Fruit fly (Drosophila melanogaster) whole organism: ENCODE results near the gene tex.

Experiments used
- Dll ChIP-seq: fragments of >200 bp; optimal IDR thresholded peaks from 2 replicates; lab custom pipeline; 2017
- psq ChIP-seq: fragments of >200 bp; optimal IDR thresholded peaks from 2 replicates; lab custom pipeline; 2017
- usp ChIP-seq: fragments of >200 bp; optimal IDR thresholded peaks from 2 replicates; lab custom pipeline; 2017; ENCODE audit warnings: missing biosample characterization, missing genetic modification characterization, mixed read lengths

DNA sequence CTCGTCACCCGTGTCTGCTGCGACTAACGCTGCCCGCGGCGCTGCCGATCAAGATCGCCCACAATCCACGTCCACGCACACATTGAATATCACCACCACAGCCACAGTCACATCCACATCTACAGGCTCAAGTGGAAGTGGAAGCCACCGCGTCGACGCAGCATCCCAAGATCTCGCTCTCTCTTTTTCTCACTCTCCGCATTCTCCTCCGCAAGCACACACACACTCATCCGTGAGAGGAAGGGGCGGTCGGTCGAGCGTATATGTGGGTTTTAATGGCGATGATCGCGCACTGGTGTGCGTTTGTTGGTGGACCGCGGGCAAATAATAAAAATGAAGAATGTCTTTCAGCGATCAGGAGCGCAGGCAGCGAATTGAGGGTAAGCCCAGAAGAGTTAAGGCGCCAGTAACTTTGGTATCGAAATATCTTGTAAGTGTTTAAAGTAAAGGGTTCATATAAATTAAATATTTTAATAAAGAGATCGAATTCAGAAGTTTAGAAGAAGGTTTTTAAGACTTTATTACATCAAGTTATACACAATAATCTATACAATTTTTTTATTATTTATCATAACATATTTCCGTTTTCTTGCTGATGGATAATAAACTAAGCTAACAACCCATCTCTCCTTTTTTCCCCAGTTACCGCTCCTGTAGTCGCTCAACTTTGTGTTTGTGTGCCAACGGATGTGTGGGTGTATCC lies 25.5 kb upstream of the tex start, which contains the start of gene Poxm:
- no peak for TF ChIP-seq usp (GFP tag; lab: Kevin White, UChicago)
- no peak for TF ChIP-seq psq (lab: Kevin White, UChicago)
- TF ChIP-seq Dll (lab: Kevin White, UChicago): no peak
